Fruit fly (Drosophila melanogaster): ENCODE data around the gene CG31517.

The CG31517 gene

DNA sequence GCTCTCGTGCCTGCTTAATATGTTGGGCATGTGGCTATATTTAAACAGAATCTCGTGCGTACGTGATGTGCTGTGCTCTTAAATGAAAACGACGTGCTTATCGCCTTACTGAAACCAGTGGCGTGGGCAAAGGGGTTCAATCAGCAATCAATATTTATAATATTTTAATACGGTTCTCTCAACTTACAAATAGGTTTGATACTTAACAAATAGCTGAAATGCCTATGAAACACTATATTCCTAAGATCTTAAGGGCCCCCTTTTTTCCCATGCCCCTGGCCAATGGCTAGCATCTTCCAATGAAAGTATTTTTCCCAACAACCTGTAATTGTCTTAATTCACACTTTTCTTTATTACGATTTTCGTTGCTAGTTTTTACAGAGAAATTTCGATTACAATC is 32.6 kb upstream of the CG31517 start (continued):
- TF ChIP-seq Nf-YA (GFP tag; IDR thresholded peaks at IDR 0.05), result peak; percentile 38; the same call in 1 of the 2 replicates
- TF ChIP-seq CG30020 (tag; optimal IDR thresholded peaks at IDR 0.05), result peak; percentile 4
- peak; percentile 53 for TF ChIP-seq MTF-1 (GFP tag; optimal IDR thresholded peaks at IDR 0.05; ENCODE audit: borderline replicate concordance)
- TF ChIP-seq D19A (tag; optimal IDR thresholded peaks at IDR 0.05), result peak; percentile 66
- TF ChIP-seq danr (GFP tag; IDR thresholded peaks at IDR 0.05), result 0 out of 2 replicates have a peak, but pooled peaks have one; percentile 26
- peak; percentile 3 for TF ChIP-seq shn (GFP tag; optimal IDR thresholded peaks at IDR 0.05)
- TF ChIP-seq schlank (tag; optimal IDR thresholded peaks at IDR 0.05), result no peak
- TF ChIP-seq CG6765 (GFP tag; optimal IDR thresholded peaks at IDR 0.05), result no peak
- no peak for TF ChIP-seq wek (GFP tag; optimal IDR thresholded peaks at IDR 0.05)
- TF ChIP-seq CG1832 (GFP tag; optimal IDR thresholded peaks at IDR 0.05), result no peak
- no peak for TF ChIP-seq CG15479 (GFP tag; optimal IDR thresholded peaks at IDR 0.05)
- TF ChIP-seq CG13624 (GFP tag; optimal IDR thresholded peaks at IDR 0.05), result peak; percentile 31
- peak; percentile 43; the same call in 1 of the 2 replicates for TF ChIP-seq seq (GFP tag; IDR thresholded peaks at IDR 0.05)
- 0 out of 2 replicates have a peak, but pooled peaks have one; percentile 14 for TF ChIP-seq crol (GFP tag; IDR thresholded peaks at IDR 0.05)
- no peak for TF ChIP-seq Bdp1 (GFP tag; optimal IDR thresholded peaks at IDR 0.05)
- TF ChIP-seq NC2β (GFP tag; optimal IDR thresholded peaks at IDR 0.05), result peak; percentile 1
- no peak for TF ChIP-seq sr (GFP tag; IDR thresholded peaks at IDR 0.05)
- peak; percentile 54; the same call in 1 of the 2 replicates for TF ChIP-seq CG14014 (GFP tag; IDR thresholded peaks at IDR 0.05)
- no peak for TF ChIP-seq BEAF-32 (GFP tag; optimal IDR thresholded peaks at IDR 0.05)
- peak; percentile 12 for TF ChIP-seq CG4707 (GFP tag; optimal IDR thresholded peaks at IDR 0.05)
- TF ChIP-seq CG12391 (tag; optimal IDR thresholded peaks at IDR 0.05), result peak; percentile 70
- TF ChIP-seq esg (GFP tag; conservative IDR thresholded peaks at IDR 0.05), result peak; percentile 39; the same call in 1 of the 2 replicates
- peak; percentile 89 for TF ChIP-seq ara (GFP tag; IDR thresholded peaks at IDR 0.05)
- no peak for TF ChIP-seq sc (optimal IDR thresholded peaks at IDR 0.05)
- TF ChIP-seq sc (GFP tag; optimal IDR thresholded peaks at IDR 0.05), result peak; percentile 50
- TF ChIP-seq CG3281 (GFP tag; optimal IDR thresholded peaks at IDR 0.05), result peak; percentile 48
- TF ChIP-seq Poxn (GFP tag; IDR thresholded peaks at IDR 0.05), result no peak
- TF ChIP-seq rib (GFP tag; IDR thresholded peaks at IDR 0.05), result peak; percentile 58; the same call in 1 of the 2 replicates
- TF ChIP-seq unc-4 (GFP tag; IDR thresholded peaks at IDR 0.05; ENCODE audit: partially characterized antibody), result no peak
- peak; percentile 61 for TF ChIP-seq ssp (GFP tag; IDR thresholded peaks at IDR 0.05)
- TF ChIP-seq CG12219 (GFP tag; optimal IDR thresholded peaks at IDR 0.05), result peak; percentile 47
- peak; percentile 42 for TF ChIP-seq pnt (GFP tag; optimal IDR thresholded peaks at IDR 0.05)
- TF ChIP-seq Lim3 (GFP tag; IDR thresholded peaks at IDR 0.05), result no peak
- no peak for TF ChIP-seq bowl (GFP tag; IDR thresholded peaks at IDR 0.05)
- peak; percentile 36 for TF ChIP-seq Dad (GFP tag; optimal IDR thresholded peaks at IDR 0.05)
- peak; percentile 42 for TF ChIP-seq Antp (GFP tag; optimal IDR thresholded peaks at IDR 0.05)
- peak; percentile 87 for TF ChIP-seq CG15696 (tag; optimal IDR thresholded peaks at IDR 0.05)
- no peak for TF ChIP-seq tup (GFP tag; optimal IDR thresholded peaks at IDR 0.05)
- TF ChIP-seq nerfin-2 (GFP tag; IDR thresholded peaks at IDR 0.05; ENCODE audit: partially characterized antibody), result no peak
- peak; percentile 62; the same call in 2 of the 3 replicates for TF ChIP-seq croc (GFP tag; conservative IDR thresholded peaks at IDR 0.05)
- TF ChIP-seq CG4424 (GFP tag; optimal IDR thresholded peaks at IDR 0.05), result peak; percentile 81
- peak; percentile 65 for TF ChIP-seq CG16815 (GFP tag; optimal IDR thresholded peaks at IDR 0.05)
- TF ChIP-seq Chrac-16 (GFP tag; optimal IDR thresholded peaks at IDR 0.05), result peak; percentile 62
- TF ChIP-seq CG31441 (GFP tag; IDR thresholded peaks at IDR 0.05), result peak; percentile 79
- TF ChIP-seq NK7.1 (GFP tag; optimal IDR thresholded peaks at IDR 0.05), result peak; percentile 2
- peak; percentile 53 for TF ChIP-seq nerfin-1 (tag; optimal IDR thresholded peaks at IDR 0.05)
- peak; percentile 75 for TF ChIP-seq CG11504 (tag; optimal IDR thresholded peaks at IDR 0.05)
- TF ChIP-seq CG10462 (GFP tag; optimal IDR thresholded peaks at IDR 0.05), result peak; percentile 54
- TF ChIP-seq CG6854 (GFP tag; optimal IDR thresholded peaks at IDR 0.05), result no peak
- peak in 1 of 3 experiments; percentile 85 for TF ChIP-seq lola (GFP tag; optimal IDR thresholded peaks at IDR 0.05)
- TF ChIP-seq CG11398 (GFP tag; optimal IDR thresholded peaks at IDR 0.05), result no peak

Data from whole organism, embryonic.